Worm (Caenorhabditis elegans) whole organism, L1 larva: Measurements from ENCODE around the gene hipr-1.
A peak's percentile ranks its signal among the peaks of the same experiment; 100 is the strongest.

Experiments
- C04F5.9 ChIP-seq: sonication (generic microtip); optimal IDR thresholded peaks from 2 replicates; lab custom pipeline; 2016; ENCODE audit warnings: missing genetic modification characterization, missing compliant biosample characterization
- C16A3.4 ChIP-seq: fragments of 150-350 bp; optimal IDR thresholded peaks from 2 replicates; lab custom pipeline; 2014; ENCODE audit warnings: missing biosample characterization, missing genetic modification characterization
- aha-1 ChIP-seq: fragments of 150-350 bp; optimal IDR thresholded peaks from 2 replicates; lab custom pipeline; 2014; ENCODE audit warnings: missing biosample characterization, missing genetic modification characterization
- alr-1 ChIP-seq: fragments of 200-800 bp; sonication (Bioruptor generic); optimal IDR thresholded peaks from 2 replicates; lab custom pipeline; 2018; ENCODE audit warnings: borderline replicate concordance, mild to moderate bottlenecking, missing genetic modification characterization, missing compliant biosample characterization
- ceh-63 ChIP-seq: fragments of 200-800 bp; sonication (Bioruptor generic); optimal IDR thresholded peaks from 2 replicates; lab custom pipeline; 2018; ENCODE audit warnings: mild to moderate bottlenecking, missing genetic modification characterization, missing compliant biosample characterization
- ceh-82 ChIP-seq, 3 experiments: fragments of 150-350 bp in 1 of 3; sonication (generic microtip) in 2 of 3; optimal IDR thresholded peaks; 2 replicates each; lab custom pipeline; 2014 to 2017; ENCODE audit warnings: missing biosample characterization in 3 of 3, missing genetic modification characterization in 3 of 3
- ceh-90 ChIP-seq: sonication (generic microtip); optimal IDR thresholded peaks from 2 replicates; lab custom pipeline; 2016; ENCODE audit warnings: missing genetic modification characterization, missing compliant biosample characterization
- ces-1 ChIP-seq: fragments of 150-350 bp; optimal IDR thresholded peaks from 2 replicates; lab custom pipeline; 2014; ENCODE audit warnings: missing biosample characterization, missing genetic modification reagents, missing genetic modification characterization
- dpl-1 ChIP-seq, 3 experiments: fragments of 150-350 bp in 2 of 3; sonication (generic microtip) in 1 of 3; optimal IDR thresholded peaks; 2 replicates each; lab custom pipeline; 2014 to 2017; ENCODE audit warnings: missing biosample characterization in 3 of 3, missing genetic modification characterization in 3 of 3, missing genetic modification reagents in 3 of 3
- dsc-1 ChIP-seq: sonication (generic microtip); optimal IDR thresholded peaks from 2 replicates; lab custom pipeline; 2016; ENCODE audit warnings: mild to moderate bottlenecking, missing genetic modification characterization, missing compliant biosample characterization
- efl-1 ChIP-seq, 4 experiments: fragments of 150-350 bp; optimal IDR thresholded peaks in 3 of 4; peaks in 1 of 4; 1 replicate in 1 of 4; 2 replicates in 3 of 4; lab custom pipeline; 2014; ENCODE audit warnings: missing biosample characterization in 2 of 4, missing genetic modification characterization in 2 of 4, missing genetic modification reagents in 2 of 4
- egl-13 ChIP-seq: sonication (generic microtip); optimal IDR thresholded peaks from 2 replicates; lab custom pipeline; 2016; ENCODE audit warnings: missing genotype, missing genetic modification reagents, missing genetic modification characterization, missing compliant biosample characterization
- egl-27 ChIP-seq, 2 experiments: fragments of 150-350 bp in 1 of 2; sonication (generic microtip); optimal IDR thresholded peaks; 3 replicates each; lab custom pipeline; 2017 to 2018; ENCODE audit warnings: missing biosample characterization in 2 of 2, missing genetic modification characterization in 2 of 2, missing genetic modification reagents in 2 of 2
- elt-2 ChIP-seq: sonication (generic microtip); optimal IDR thresholded peaks from 2 replicates; lab custom pipeline; 2016; ENCODE audit warnings: missing genetic modification characterization, mild to moderate bottlenecking, inconsistent platforms, missing compliant biosample characterization, missing genetic modification reagents
- elt-3 ChIP-seq, 6 experiments: fragments of 150-350 bp in 1 of 6; sonication (generic microtip); optimal IDR thresholded peaks; 2 replicates each; lab custom pipeline; 2017 to 2018; ENCODE audit warnings: missing biosample characterization in 6 of 6, missing genetic modification characterization in 6 of 6, inconsistent platforms in 1 of 6
- fkh-10 ChIP-seq: sonication (generic microtip); optimal IDR thresholded peaks from 2 replicates; lab custom pipeline; 2017; ENCODE audit warnings: missing biosample characterization, missing genetic modification reagents, missing genetic modification characterization
- grh-1 ChIP-seq: fragments of 200-800 bp; sonication (Bioruptor generic); IDR thresholded peaks from 2 replicates; pipeline ENCODE4 v1.3.6; 2022; ENCODE audit warnings: missing genetic modification reagents, missing genetic modification characterization, missing compliant biosample characterization
- hlh-17 ChIP-seq: fragments of 200-800 bp; sonication (Bioruptor generic); optimal IDR thresholded peaks from 2 replicates; lab custom pipeline; 2018; ENCODE audit warnings: missing genetic modification characterization, mild to moderate bottlenecking, missing compliant biosample characterization, moderate library complexity, borderline replicate concordance
- hpl-2 ChIP-seq: fragments of 150-350 bp; optimal IDR thresholded peaks from 2 replicates; lab custom pipeline; 2014; ENCODE audit warnings: missing biosample characterization, missing genetic modification reagents, missing genetic modification characterization
- irx-1 ChIP-seq: sonication (generic microtip); optimal IDR thresholded peaks from 2 replicates; lab custom pipeline; 2016; ENCODE audit warnings: missing genetic modification characterization, missing compliant biosample characterization
- jun-1 ChIP-seq: fragments of 150-350 bp; optimal IDR thresholded peaks from 2 replicates; lab custom pipeline; 2014; ENCODE audit warnings: missing biosample characterization, missing genetic modification reagents, missing genetic modification characterization
- lin-13 ChIP-seq: fragments of 150-350 bp; optimal IDR thresholded peaks from 2 replicates; lab custom pipeline; 2014; ENCODE audit warnings: missing biosample characterization, missing genetic modification reagents, missing genetic modification characterization
- lin-14 ChIP-seq: fragments of 200-800 bp; sonication (Bioruptor generic); optimal IDR thresholded peaks from 2 replicates; lab custom pipeline; 2018; ENCODE audit warnings: mild to moderate bottlenecking, missing genetic modification characterization, moderate library complexity, missing compliant biosample characterization
- lin-15B ChIP-seq: fragments of 150-350 bp; sonication (generic microtip); optimal IDR thresholded peaks from 3 replicates; lab custom pipeline; 2014; ENCODE audit warnings: missing biosample characterization, missing genetic modification characterization
- lin-35 ChIP-seq, 2 experiments: fragments of 150-350 bp; optimal IDR thresholded peaks; 2 replicates each; lab custom pipeline; 2014; ENCODE audit warnings: missing biosample characterization in 2 of 2, missing genetic modification characterization in 2 of 2, missing genetic modification reagents in 2 of 2
- lin-39 ChIP-seq: fragments of 150-350 bp; optimal IDR thresholded peaks from 2 replicates; lab custom pipeline; 2014; ENCODE audit warnings: missing biosample characterization, missing genetic modification reagents, missing genetic modification characterization
- mdl-1 ChIP-seq, 2 experiments: fragments of 150-350 bp; optimal IDR thresholded peaks; 2 replicates each; lab custom pipeline; 2014 to 2017; ENCODE audit warnings: missing biosample characterization in 2 of 2, missing genetic modification characterization in 2 of 2, inconsistent platforms in 1 of 2
- mep-1 ChIP-seq: fragments of 150-350 bp; optimal IDR thresholded peaks from 2 replicates; lab custom pipeline; 2014; ENCODE audit warnings: missing biosample characterization, missing genetic modification characterization
- nhr-20 ChIP-seq: sonication (generic microtip); optimal IDR thresholded peaks from 2 replicates; lab custom pipeline; 2016; ENCODE audit warnings: mild to moderate bottlenecking, missing genetic modification characterization, missing compliant biosample characterization
- nhr-237 ChIP-seq: fragments of 150-350 bp; optimal IDR thresholded peaks from 2 replicates; lab custom pipeline; 2014; ENCODE audit warnings: missing biosample characterization, missing genetic modification characterization
- nhr-28 ChIP-seq: fragments of 150-350 bp; optimal IDR thresholded peaks from 2 replicates; lab custom pipeline; 2014; ENCODE audit warnings: missing biosample characterization, missing genetic modification characterization
- nhr-47 ChIP-seq: sonication (generic microtip); optimal IDR thresholded peaks from 2 replicates; lab custom pipeline; 2016; ENCODE audit warnings: mild to moderate bottlenecking, missing genetic modification characterization, moderate library complexity, missing compliant biosample characterization
- nhr-71 ChIP-seq: sonication (generic microtip); optimal IDR thresholded peaks from 2 replicates; lab custom pipeline; 2016; ENCODE audit warnings: mild to moderate bottlenecking, missing genetic modification characterization, moderate library complexity, missing compliant biosample characterization
- nhr-84 ChIP-seq: sonication (generic microtip); optimal IDR thresholded peaks from 2 replicates; lab custom pipeline; 2017; ENCODE audit warnings: missing biosample characterization, missing genetic modification characterization
- nhr-85 ChIP-seq: sonication (generic microtip); peaks from one replicate; lab custom pipeline; 2016; ENCODE audit warnings: missing genetic modification characterization, inconsistent platforms, missing compliant biosample characterization
- pax-3 ChIP-seq: fragments of 200-800 bp; sonication (Bioruptor generic); optimal IDR thresholded peaks from 2 replicates; lab custom pipeline; 2018; ENCODE audit warnings: mild to moderate bottlenecking, missing genetic modification characterization, moderate library complexity, missing compliant biosample characterization
- pqm-1 ChIP-seq: sonication (generic microtip); optimal IDR thresholded peaks from 3 replicates; lab custom pipeline; 2017; ENCODE audit warnings: missing biosample characterization, missing genetic modification characterization
- swsn-7 ChIP-seq: sonication (generic microtip); optimal IDR thresholded peaks from 2 replicates; lab custom pipeline; 2016; ENCODE audit warnings: missing genetic modification characterization, missing compliant biosample characterization
- tbx-2 ChIP-seq: sonication (generic microtip); optimal IDR thresholded peaks from 2 replicates; lab custom pipeline; 2016; ENCODE audit warnings: missing genetic modification characterization, missing compliant biosample characterization
- tlp-1 ChIP-seq: fragments of 150-350 bp; optimal IDR thresholded peaks from 2 replicates; lab custom pipeline; 2014; ENCODE audit warnings: missing biosample characterization, missing genetic modification characterization
- unc-130 ChIP-seq: fragments of 150-350 bp; optimal IDR thresholded peaks from 2 replicates; lab custom pipeline; 2017; ENCODE audit warnings: missing biosample characterization, missing genetic modification characterization, inconsistent platforms
- unc-30 ChIP-seq: sonication (generic microtip); optimal IDR thresholded peaks from 2 replicates; lab custom pipeline; 2017; ENCODE audit warnings: missing biosample characterization, missing genetic modification characterization
- unc-62 ChIP-seq: fragments of 150-350 bp; optimal IDR thresholded peaks from 2 replicates; lab custom pipeline; 2014; ENCODE audit warnings: missing biosample characterization, missing genetic modification reagents, missing genetic modification characterization
- unc-98 ChIP-seq: fragments of 200-800 bp; sonication (Bioruptor generic); IDR thresholded peaks from 2 replicates; pipeline ENCODE4 v1.3.6; 2022; ENCODE audit warnings: missing genetic modification characterization, missing compliant biosample characterization
- vab-15 ChIP-seq: sonication (generic microtip); optimal IDR thresholded peaks from 2 replicates; lab custom pipeline; 2017; ENCODE audit warnings: missing genotype, mild to moderate bottlenecking, missing genetic modification characterization, missing compliant biosample characterization
- xbp-1 ChIP-seq: sonication (generic microtip); optimal IDR thresholded peaks from 2 replicates; lab custom pipeline; 2016; ENCODE audit warnings: missing genetic modification characterization, missing compliant biosample characterization
- zip-4 ChIP-seq: fragments of 200-800 bp; sonication (Bioruptor generic); optimal IDR thresholded peaks from 2 replicates; lab custom pipeline; 2018; ENCODE audit warnings: mild to moderate bottlenecking, missing genetic modification characterization, moderate library complexity, missing compliant biosample characterization
- ztf-11 ChIP-seq, 2 experiments: sonication (generic microtip); optimal IDR thresholded peaks; 2 replicates each; lab custom pipeline; 2016 to 2017; ENCODE audit warnings: missing genetic modification characterization in 2 of 2, missing biosample characterization in 1 of 2, missing compliant biosample characterization in 1 of 2

hipr-1 gene

ce11 chrIII:8733667-8734066 is 13.7 kb downstream of the hipr-1 start:
- TF ChIP-seq lin-35 (GFP tag; optimal IDR thresholded peaks at IDR 0.05; lab: Kevin White, UChicago) (peak in 1 of 2 experiments; percentile 12), mdl-1 (tag; optimal IDR thresholded peaks at IDR 0.05; lab: Kevin White, UChicago) (peak in 1 of 2 experiments; percentile 8), lin-14 (no peak), ceh-82 (tag; optimal IDR thresholded peaks at IDR 0.05; lab: Kevin White, UChicago) (no peak), alr-1 (tag; lab: Kevin White, UChicago) (no peak), tlp-1 (tag; lab: Kevin White, UChicago) (peak; percentile 49), elt-2 (tag; lab: Kevin White, UChicago) (peak; percentile 89), jun-1 (tag; lab: Kevin White, UChicago) (no peak), zip-4 (GFP tag; lab: Kevin White, UChicago) (no peak), ceh-63 (GFP tag; lab: Kevin White, UChicago) (no peak), egl-13 (tag; lab: Kevin White, UChicago) (peak; percentile 20), nhr-28 (tag; lab: Kevin White, UChicago) (no peak), hpl-2 (GFP tag; lab: Kevin White, UChicago) (no peak), irx-1 (tag; lab: Kevin White, UChicago) (no peak), lin-15B (tag; lab: Kevin White, UChicago) (no peak), swsn-7 (tag; lab: Kevin White, UChicago) (no peak), xbp-1 (tag; lab: Kevin White, UChicago) (no peak), vab-15 (tag; lab: Kevin White, UChicago) (no peak), mep-1 (no peak), ceh-90 (no peak), aha-1 (tag; lab: Kevin White, UChicago) (no peak), unc-62 (no peak), egl-27 (tag; optimal IDR thresholded peaks at IDR 0.05; lab: Kevin White, UChicago) (no peak), hlh-17 (GFP tag; lab: Kevin White, UChicago) (no peak), nhr-85 (no peak), dpl-1 (GFP tag; optimal IDR thresholded peaks at IDR 0.05; lab: Kevin White, UChicago) (no peak), unc-98 (GFP tag; lab: Robert Waterston, UW) (no peak), unc-30 (tag; lab: Kevin White, UChicago) (no peak), lin-13 (no peak), C16A3.4 (no peak), pqm-1 (no peak), ces-1 (GFP tag; lab: Kevin White, UChicago) (no peak)

DNA sequence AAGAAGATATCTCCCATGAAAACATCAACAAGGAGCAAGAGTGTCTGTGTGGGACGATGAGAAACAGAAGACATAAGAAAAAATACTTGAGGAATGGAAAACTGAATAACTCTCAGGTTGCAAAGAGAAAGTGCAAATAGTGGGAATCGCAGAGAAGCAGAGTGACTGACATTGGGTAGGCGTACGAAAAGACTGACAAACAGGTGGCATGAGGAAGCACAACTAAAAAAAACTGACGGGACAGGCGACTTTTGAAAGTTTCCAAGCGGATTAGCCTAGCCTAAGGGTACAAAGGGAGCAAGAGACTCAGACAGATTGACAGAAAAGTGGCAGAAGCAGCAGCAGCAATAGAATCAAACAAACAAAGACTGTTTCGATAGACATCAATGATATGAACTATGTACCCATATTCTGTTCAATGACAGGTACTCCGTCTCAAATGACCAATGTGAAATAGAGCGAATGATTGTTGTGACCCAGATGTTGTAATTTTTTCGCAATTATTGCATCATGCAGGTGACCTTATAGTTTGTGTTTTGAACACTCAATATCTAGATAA is 14.4 kb downstream of the hipr-1 start:
- TF ChIP-seq dsc-1 (tag; lab: Kevin White, UChicago) (no peak), hlh-17 (GFP tag; lab: Kevin White, UChicago) (no peak), lin-14 (peak; percentile 87), ztf-11 (tag; optimal IDR thresholded peaks at IDR 0.05; lab: Kevin White, UChicago) (no peak), nhr-28 (tag; lab: Kevin White, UChicago) (no peak), unc-62 (no peak), lin-39 (peak; percentile 60), C04F5.9 (no peak), fkh-10 (GFP tag; lab: Kevin White, UChicago) (no peak), pqm-1 (no peak), elt-3 (tag; optimal IDR thresholded peaks at IDR 0.05; lab: Kevin White, UChicago) (peak in 1 of 6 experiments; percentile 3), efl-1 (optimal IDR thresholded peaks at IDR 0.05; lab: Kevin White, UChicago) (peak; percentile 14 to 29), efl-1 (GFP tag; optimal IDR thresholded peaks at IDR 0.05 in 1 of 2; lab: Kevin White, UChicago) (no peak), alr-1 (tag; lab: Kevin White, UChicago) (no peak), mdl-1 (tag; optimal IDR thresholded peaks at IDR 0.05; lab: Kevin White, UChicago) (peak in 1 of 2 experiments; percentile 29), grh-1 (no peak), C16A3.4 (no peak), nhr-237 (tag; lab: Kevin White, UChicago) (no peak), nhr-20 (tag; lab: Kevin White, UChicago) (peak; percentile 35), lin-35 (GFP tag; optimal IDR thresholded peaks at IDR 0.05; lab: Kevin White, UChicago) (peak; percentile 8 to 18), nhr-71 (peak; percentile 76), xbp-1 (tag; lab: Kevin White, UChicago) (no peak), tbx-2 (tag; lab: Kevin White, UChicago) (peak; percentile 48), ceh-82 (tag; optimal IDR thresholded peaks at IDR 0.05; lab: Kevin White, UChicago) (peak in 2 of 3 experiments; percentile 15 to 33), nhr-47 (peak; percentile 43), ces-1 (GFP tag; lab: Kevin White, UChicago) (no peak), dpl-1 (GFP tag; optimal IDR thresholded peaks at IDR 0.05; lab: Kevin White, UChicago) (no peak), egl-27 (tag; optimal IDR thresholded peaks at IDR 0.05; lab: Kevin White, UChicago) (no peak), nhr-85 (peak; percentile 58), unc-130 (tag; lab: Kevin White, UChicago) (no peak), pax-3 (tag; lab: Kevin White, UChicago) (no peak), nhr-84 (tag; lab: Kevin White, UChicago) (no peak)
